Worm (Caenorhabditis elegans) whole organism, L3 larva: ENCODE measurements around the gene clk-2.

Experiments
- ama-1 ChIP-seq: fragments of 150-350 bp; optimal IDR thresholded peaks from 2 replicates; lab custom pipeline; 2018
- ceh-16 ChIP-seq: sonication (generic microtip); optimal IDR thresholded peaks from 2 replicates; lab custom pipeline; 2017; ENCODE audit warnings: missing biosample characterization, missing genetic modification characterization
- ceh-82 ChIP-seq: fragments of 150-350 bp; optimal IDR thresholded peaks from 2 replicates; lab custom pipeline; 2014; ENCODE audit warnings: missing biosample characterization, missing genetic modification characterization
- egl-5 ChIP-seq: fragments of 150-350 bp; optimal IDR thresholded peaks from 2 replicates; lab custom pipeline; 2017; ENCODE audit warnings: missing biosample characterization, missing genetic modification reagents, missing genetic modification characterization, inconsistent platforms
- eor-1 ChIP-seq, 2 experiments: fragments of 150-350 bp; optimal IDR thresholded peaks; 2 replicates each; lab custom pipeline; 2014 to 2018; ENCODE audit warnings: missing biosample characterization in 2 of 2, missing genetic modification characterization in 2 of 2
- nhr-25 ChIP-seq: sonication (generic microtip); optimal IDR thresholded peaks from 2 replicates; lab custom pipeline; 2017; ENCODE audit warnings: missing biosample characterization, missing genetic modification characterization
- ztf-11 ChIP-seq: fragments of 150-350 bp; optimal IDR thresholded peaks from 2 replicates; lab custom pipeline; 2014; ENCODE audit warnings: missing biosample characterization, missing genetic modification characterization
- ztf-4 ChIP-seq: fragments of 150-350 bp; optimal IDR thresholded peaks from 2 replicates; lab custom pipeline; 2014; ENCODE audit warnings: missing biosample characterization, missing genetic modification characterization

DNA sequence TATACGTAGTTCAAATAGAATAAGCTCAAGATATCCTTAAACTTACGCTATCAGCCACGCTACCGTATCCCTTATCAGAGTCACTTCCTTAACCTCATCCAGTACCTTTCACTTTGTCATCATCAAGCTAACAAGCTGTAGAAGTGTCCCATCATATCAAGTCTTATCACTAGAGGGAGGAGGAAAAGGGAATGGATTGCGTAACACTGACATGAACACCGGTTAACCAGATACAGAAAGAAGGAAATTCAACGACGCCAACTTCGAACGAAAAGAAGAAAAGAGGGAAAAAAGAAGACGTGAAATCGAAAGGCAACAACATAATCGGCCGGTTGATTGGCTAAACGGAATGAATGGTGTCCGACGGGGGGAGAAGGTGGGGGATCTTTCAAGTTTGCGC, 28.3 kb downstream of the clk-2 start:
- no peak for TF ChIP-seq egl-5 (tag; lab: Kevin White, UChicago)
- no peak for TF ChIP-seq ztf-4
- no peak for TF ChIP-seq eor-1 (tag; optimal IDR thresholded peaks at IDR 0.05; lab: Kevin White, UChicago)
- no peak for TF ChIP-seq ceh-82 (tag; lab: Kevin White, UChicago)
- no peak for TF ChIP-seq ama-1 (lab: Kevin White, UChicago)
- TF ChIP-seq nhr-25 (tag; lab: Kevin White, UChicago) = peak; percentile 20
- TF ChIP-seq ztf-11 (tag; lab: Kevin White, UChicago) = no peak
- no peak for TF ChIP-seq ceh-16 (tag; lab: Kevin White, UChicago)
